Fruit fly (Drosophila melanogaster) whole organism, wandering third instar larva: ENCODE data around the gene CG31913.

Source experiments
- foxo ChIP-seq, 2 experiments: fragments of 200-800 bp; sonication (Bioruptor generic); optimal IDR thresholded peaks; 2 replicates in 1 of 2; 3 replicates in 1 of 2; lab custom pipeline; 2016 to 2017; ENCODE audit warnings: missing biosample characterization in 2 of 2, missing genetic modification characterization in 2 of 2
- usp ChIP-seq: fragments of >200 bp; optimal IDR thresholded peaks from 2 replicates; lab custom pipeline; 2017; ENCODE audit warnings: missing biosample characterization, missing genetic modification characterization

dm6 chr2L:5781181-5781580 is 2.6 kb upstream of the CG31913 start:
- TF ChIP-seq usp (GFP tag; lab: Kevin White, UChicago) (no peak), foxo (GFP tag; optimal IDR thresholded peaks at IDR 0.05; lab: Kevin White, UChicago) (no peak)
